Fruit fly (Drosophila melanogaster) whole organism, prepupa: ENCODE measurements around the gene CG17440.

Experiments used
- Blimp-1 ChIP-seq: fragments of 200-800 bp; sonication (Bioruptor generic); optimal IDR thresholded peaks from 3 replicates; lab custom pipeline; 2017; ENCODE audit warnings: missing biosample characterization, missing genetic modification characterization, mild to moderate bottlenecking, moderate library complexity, missing genetic modification reagents
- CG10631 ChIP-seq: fragments of 200-800 bp; sonication (Bioruptor generic); optimal IDR thresholded peaks from 2 replicates; lab custom pipeline; 2016; ENCODE audit warnings: missing biosample characterization, missing genetic modification characterization
- CG11762 ChIP-seq: fragments of 200-800 bp; sonication (Bioruptor generic); optimal IDR thresholded peaks from 3 replicates; lab custom pipeline; 2016; ENCODE audit warnings: missing biosample characterization, missing genetic modification characterization; ENCODE audit not compliant: insufficient read depth
- CG11902 ChIP-seq: fragments of 200-800 bp; sonication (Bioruptor generic); optimal IDR thresholded peaks from 3 replicates; lab custom pipeline; 2016; ENCODE audit warnings: missing biosample characterization, missing genetic modification characterization
- CG15336 ChIP-seq: fragments of 200-800 bp; sonication (Bioruptor generic); IDR thresholded peaks from 2 replicates; pipeline ENCODE4 v1.3.6; 2022; ENCODE audit warnings: missing biosample characterization, missing genetic modification characterization
- CG1621 ChIP-seq: fragments of 200-800 bp; sonication (Bioruptor generic); optimal IDR thresholded peaks from 3 replicates; lab custom pipeline; 2018; ENCODE audit warnings: missing biosample characterization, mild to moderate bottlenecking, missing genetic modification characterization
- CG16779 ChIP-seq: fragments of 200-800 bp; sonication (Bioruptor generic); optimal IDR thresholded peaks from 3 replicates; lab custom pipeline; 2017; ENCODE audit warnings: missing biosample characterization, mild to moderate bottlenecking, missing genetic modification characterization
- CG31627 ChIP-seq: fragments of 200-800 bp; sonication (Bioruptor generic); optimal IDR thresholded peaks from 3 replicates; lab custom pipeline; 2016; ENCODE audit warnings: missing biosample characterization, missing genetic modification characterization
- CG32006 ChIP-seq: fragments of 200-800 bp; sonication (Bioruptor generic); optimal IDR thresholded peaks from 3 replicates; lab custom pipeline; 2017; ENCODE audit warnings: missing biosample characterization, mild to moderate bottlenecking, missing genetic modification characterization
- CG34406 ChIP-seq: fragments of 200-800 bp; sonication (Bioruptor generic); optimal IDR thresholded peaks from 3 replicates; lab custom pipeline; 2016; ENCODE audit warnings: missing biosample characterization, missing genetic modification characterization
- CG3919 ChIP-seq: fragments of 200-800 bp; sonication (Bioruptor generic); optimal IDR thresholded peaks from 3 replicates; lab custom pipeline; 2016; ENCODE audit warnings: missing biosample characterization, missing genetic modification characterization
- CG4318 ChIP-seq: fragments of 200-800 bp; sonication (Bioruptor generic); optimal IDR thresholded peaks from 3 replicates; lab custom pipeline; 2017; ENCODE audit warnings: missing biosample characterization, mild to moderate bottlenecking, missing genetic modification characterization
- CG6163 ChIP-seq: fragments of 200-800 bp; sonication (Bioruptor generic); IDR thresholded peaks from 3 replicates; pipeline ENCODE4 v1.3.6; 2022; ENCODE audit warnings: missing biosample characterization, missing genetic modification characterization
- CG6792 ChIP-seq: fragments of 200-800 bp; sonication (Bioruptor generic); optimal IDR thresholded peaks from 3 replicates; lab custom pipeline; 2016; ENCODE audit warnings: missing biosample characterization, missing genetic modification characterization
- CG6808 ChIP-seq: fragments of 200-800 bp; sonication (Bioruptor generic); optimal IDR thresholded peaks from 3 replicates; lab custom pipeline; 2017; ENCODE audit warnings: missing biosample characterization, missing genetic modification characterization, mild to moderate bottlenecking, moderate library complexity, missing genetic modification reagents
- CG6854 ChIP-seq: fragments of 200-800 bp; sonication (Bioruptor generic); optimal IDR thresholded peaks from 2 replicates; lab custom pipeline; 2017; ENCODE audit warnings: missing biosample characterization, mild to moderate bottlenecking, missing genetic modification characterization
- CG7368 ChIP-seq: fragments of 200-800 bp; sonication (Bioruptor generic); optimal IDR thresholded peaks from 3 replicates; lab custom pipeline; 2016; ENCODE audit warnings: missing biosample characterization, missing genetic modification characterization
- CG8119 ChIP-seq: fragments of 200-800 bp; sonication (Bioruptor generic); IDR thresholded peaks from 3 replicates; pipeline ENCODE4 v1.3.6; 2022; ENCODE audit warnings: missing biosample characterization, missing genetic modification characterization
- CG8319 ChIP-seq: fragments of 200-800 bp; sonication (Bioruptor generic); optimal IDR thresholded peaks from 3 replicates; lab custom pipeline; 2016; ENCODE audit warnings: missing biosample characterization, missing genetic modification characterization
- CG8632 ChIP-seq: fragments of 200-800 bp; sonication (Bioruptor generic); optimal IDR thresholded peaks from 3 replicates; lab custom pipeline; 2016; ENCODE audit warnings: missing biosample characterization, missing genetic modification characterization
- CG9139 ChIP-seq: fragments of 200-800 bp; sonication (Bioruptor generic); optimal IDR thresholded peaks from 3 replicates; lab custom pipeline; 2017; ENCODE audit warnings: missing biosample characterization, mild to moderate bottlenecking, missing genetic modification characterization
- Eip78C ChIP-seq: fragments of 200-800 bp; sonication (Bioruptor generic); peaks from one replicate; lab custom pipeline; 2016; ENCODE audit warnings: missing biosample characterization, missing genetic modification characterization
- Ets21C ChIP-seq: fragments of 200-800 bp; sonication (Bioruptor generic); optimal IDR thresholded peaks from 3 replicates; lab custom pipeline; 2016; ENCODE audit warnings: missing biosample characterization, missing genetic modification characterization
- Ets96B ChIP-seq: fragments of 200-800 bp; optimal IDR thresholded peaks from 2 replicates; lab custom pipeline; 2019; ENCODE audit warnings: missing biosample characterization, mild to moderate bottlenecking, missing genetic modification characterization, moderate library complexity
- Gug ChIP-seq: fragments of 200-800 bp; sonication (Bioruptor generic); IDR thresholded peaks from 2 replicates; pipeline ENCODE4 v1.3.6; 2022; ENCODE audit warnings: missing biosample characterization, missing genetic modification characterization
- Hr38 ChIP-seq: sonication (Bioruptor generic); optimal IDR thresholded peaks from 2 replicates; lab custom pipeline; 2016; ENCODE audit warnings: missing biosample characterization, missing genetic modification characterization
- Hr39 ChIP-seq: fragments of 200-800 bp; sonication (Bioruptor generic); optimal IDR thresholded peaks from 2 replicates; lab custom pipeline; 2016; ENCODE audit warnings: missing biosample characterization, missing genetic modification characterization
- Met ChIP-seq: fragments of 200-800 bp; sonication (Bioruptor generic); optimal IDR thresholded peaks from 3 replicates; lab custom pipeline; 2016; ENCODE audit warnings: missing biosample characterization, missing genetic modification characterization
- OdsH ChIP-seq: fragments of 200-800 bp; sonication (Bioruptor generic); optimal IDR thresholded peaks from 3 replicates; lab custom pipeline; 2016; ENCODE audit warnings: missing biosample characterization, missing genetic modification characterization
- Smox ChIP-seq: fragments of 200-800 bp; sonication (Bioruptor generic); optimal IDR thresholded peaks from 3 replicates; lab custom pipeline; 2016; ENCODE audit warnings: missing biosample characterization, missing genetic modification characterization
- Sox14 ChIP-seq: fragments of 200-800 bp; sonication (Bioruptor generic); optimal IDR thresholded peaks from 3 replicates; lab custom pipeline; 2016; ENCODE audit warnings: missing biosample characterization, missing genetic modification characterization
- Sox15 ChIP-seq: fragments of 200-800 bp; sonication (Bioruptor generic); optimal IDR thresholded peaks from 3 replicates; lab custom pipeline; 2016; ENCODE audit warnings: missing biosample characterization, missing genetic modification characterization
- achi ChIP-seq: fragments of 200-800 bp; sonication (Bioruptor generic); optimal IDR thresholded peaks from 3 replicates; lab custom pipeline; 2016; ENCODE audit warnings: missing biosample characterization, missing genetic modification characterization
- acj6 ChIP-seq: fragments of 200-800 bp; sonication (Bioruptor generic); optimal IDR thresholded peaks from 3 replicates; lab custom pipeline; 2016; ENCODE audit warnings: missing biosample characterization, missing genetic modification characterization
- dac ChIP-seq: fragments of 200-800 bp; sonication (Bioruptor generic); optimal IDR thresholded peaks from 2 replicates; lab custom pipeline; 2017; ENCODE audit warnings: missing biosample characterization, mild to moderate bottlenecking, missing genetic modification characterization
- dsx ChIP-seq: fragments of 200-800 bp; optimal IDR thresholded peaks from 3 replicates; lab custom pipeline; 2019; ENCODE audit warnings: missing biosample characterization, mild to moderate bottlenecking, missing genetic modification characterization, moderate library complexity; ENCODE audit not compliant: poor library complexity, severe bottlenecking
- eg ChIP-seq: fragments of 200-800 bp; sonication (Bioruptor generic); IDR thresholded peaks from 3 replicates; pipeline ENCODE4 v1.3.6; 2022; ENCODE audit warnings: missing biosample characterization, missing genetic modification characterization
- esn ChIP-seq: fragments of 200-800 bp; sonication (Bioruptor generic); optimal IDR thresholded peaks from 2 replicates; lab custom pipeline; 2016; ENCODE audit warnings: missing biosample characterization, mild to moderate bottlenecking, missing genetic modification characterization, moderate library complexity
- fd85E ChIP-seq: fragments of 200-800 bp; sonication (Bioruptor generic); optimal IDR thresholded peaks from 3 replicates; lab custom pipeline; 2016; ENCODE audit warnings: missing biosample characterization, missing genetic modification characterization
- fkh ChIP-seq: fragments of 200-800 bp; sonication (Bioruptor generic); optimal IDR thresholded peaks from 3 replicates; lab custom pipeline; 2017; ENCODE audit warnings: missing biosample characterization, mild to moderate bottlenecking, missing genetic modification characterization, moderate library complexity
- net ChIP-seq: fragments of 200-800 bp; sonication (Bioruptor generic); optimal IDR thresholded peaks from 3 replicates; lab custom pipeline; 2016; ENCODE audit warnings: missing biosample characterization, missing genetic modification characterization
- pdm3 ChIP-seq: fragments of 200-800 bp; sonication (Bioruptor generic); optimal IDR thresholded peaks from 3 replicates; lab custom pipeline; 2016; ENCODE audit warnings: missing biosample characterization, missing genetic modification characterization
- spab ChIP-seq: fragments of 200-800 bp; sonication (Bioruptor generic); optimal IDR thresholded peaks from 2 replicates; lab custom pipeline; 2017; ENCODE audit warnings: missing biosample characterization, mild to moderate bottlenecking, missing genetic modification characterization, missing genetic modification reagents
- ss ChIP-seq, 2 experiments: fragments of 200-800 bp; sonication (Bioruptor generic); optimal IDR thresholded peaks; 2 replicates in 1 of 2; 3 replicates in 1 of 2; lab custom pipeline; 2017 to 2018; ENCODE audit warnings: mild to moderate bottlenecking in 2 of 2, missing biosample characterization in 2 of 2, missing genetic modification characterization in 2 of 2, moderate library complexity in 1 of 2
- vri ChIP-seq: fragments of 200-800 bp; sonication (Bioruptor generic); optimal IDR thresholded peaks from 3 replicates; lab custom pipeline; 2016; ENCODE audit warnings: missing biosample characterization, mild to moderate bottlenecking, missing genetic modification characterization

Gene CG17440

DNA sequence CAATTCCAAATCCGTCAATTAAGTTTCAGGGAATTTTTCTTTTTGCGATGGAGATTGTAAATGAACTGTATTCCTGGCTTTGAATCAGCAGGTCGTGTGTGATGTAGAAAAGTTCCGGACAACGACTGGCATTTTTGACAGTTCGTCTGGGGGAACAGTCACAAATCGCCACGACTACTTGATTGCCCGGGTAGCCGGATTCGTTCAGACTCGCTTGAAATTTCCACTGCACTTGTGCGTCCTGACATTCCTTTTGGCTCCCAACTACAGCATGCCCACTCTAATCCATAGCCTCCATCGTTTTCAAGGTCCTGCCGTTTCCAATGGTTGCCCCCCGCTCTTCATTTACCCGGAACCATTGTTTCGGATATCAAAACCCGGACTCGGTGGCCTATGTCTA, at the start of gene CG17440:
Gene CG17440 (minus strand): TSS at position 101 of the 400 bp plus-strand sequence.
- TF ChIP-seq CG34406 (GFP tag; lab: Kevin White, UChicago) (no peak), CG32006 (no peak), Met (GFP tag; lab: Kevin White, UChicago) (no peak), spab (GFP tag; lab: Kevin White, UChicago) (no peak), CG16779 (tag; lab: Kevin White, UChicago) (no peak), Blimp-1 (no peak), CG8119 (no peak), CG31627 (GFP tag; lab: Kevin White, UChicago) (no peak), Hr39 (GFP tag; lab: Kevin White, UChicago) (no peak), acj6 (GFP tag; lab: Kevin White, UChicago) (no peak), Smox (no peak), CG6163 (no peak), Ets96B (tag; lab: Kevin White, UChicago) (no peak), CG1621 (tag; lab: Kevin White, UChicago) (no peak), esn (GFP tag; lab: Kevin White, UChicago) (no peak), CG4318 (GFP tag; lab: Kevin White, UChicago) (no peak), CG8319 (GFP tag; lab: Kevin White, UChicago) (no peak), CG6854 (GFP tag; lab: Kevin White, UChicago) (no peak), CG6808 (GFP tag; lab: Kevin White, UChicago) (no peak), CG6792 (no peak)

- peak; percentile 71 for TF ChIP-seq Sox14 (GFP tag; lab: Kevin White, UChicago)
- TF ChIP-seq spab (GFP tag; lab: Kevin White, UChicago), result no peak
- no peak for TF ChIP-seq CG3919
- TF ChIP-seq CG32006, result no peak
- TF ChIP-seq CG6808 (GFP tag; lab: Kevin White, UChicago), result peak; percentile 100
- TF ChIP-seq CG10631 (GFP tag; lab: Kevin White, UChicago), result no peak
- no peak for TF ChIP-seq esn (GFP tag; lab: Kevin White, UChicago)
- TF ChIP-seq CG6792, result no peak
Measured at dm6 chrX:9319140-9319539, 49.4 kb upstream of the CG17440 start, which contains the start of the genes c12.1 and c12.2. Gene c12.1, minus strand, starts transcription at chrX:9319223. Gene c12.2, plus strand, starts transcription at chrX:9319359.

DNA sequence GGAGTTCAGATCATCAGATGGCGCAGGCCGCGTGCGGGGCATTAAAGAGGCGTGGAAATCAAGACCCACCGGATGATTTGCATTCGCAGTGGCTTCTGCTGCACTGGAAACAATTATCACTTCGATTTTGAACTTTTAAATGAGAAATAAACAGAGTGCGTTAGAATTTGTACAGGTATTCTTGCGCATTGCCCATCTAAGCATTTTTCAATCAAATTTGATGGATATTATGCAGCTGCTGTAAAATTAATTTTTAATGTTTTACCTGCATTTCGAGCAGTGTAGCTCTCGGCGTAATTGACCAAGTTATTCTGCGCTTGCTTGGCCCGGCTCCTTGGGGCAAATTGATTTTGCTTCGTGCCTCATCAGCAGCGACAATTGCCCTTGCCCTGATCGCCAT, 47.4 kb upstream of the CG17440 start:
- TF ChIP-seq Sox15 (GFP tag; lab: Kevin White, UChicago), result no peak
- no peak for TF ChIP-seq CG7368 (GFP tag; lab: Kevin White, UChicago)
- TF ChIP-seq CG16779 (tag; lab: Kevin White, UChicago), result no peak
- TF ChIP-seq Gug, result no peak
- no peak for TF ChIP-seq Ets21C
- TF ChIP-seq ss (GFP tag; optimal IDR thresholded peaks at IDR 0.05; lab: Kevin White, UChicago), result no peak
- TF ChIP-seq CG6163, result no peak
- TF ChIP-seq Ets96B (tag; lab: Kevin White, UChicago), result peak; percentile 18
- no peak for TF ChIP-seq net (GFP tag; lab: Kevin White, UChicago)
- TF ChIP-seq CG31627 (GFP tag; lab: Kevin White, UChicago), result peak; percentile 38
- no peak for TF ChIP-seq CG6854 (GFP tag; lab: Kevin White, UChicago)
- no peak for TF ChIP-seq CG34406 (GFP tag; lab: Kevin White, UChicago)
- TF ChIP-seq CG8632 (GFP tag; lab: Kevin White, UChicago), result no peak
- no peak for TF ChIP-seq CG10631 (GFP tag; lab: Kevin White, UChicago)
- no peak for TF ChIP-seq OdsH (GFP tag; lab: Kevin White, UChicago)
- TF ChIP-seq Smox, result peak; percentile 28
- TF ChIP-seq CG32006, result no peak
- TF ChIP-seq CG11762 (GFP tag; lab: Kevin White, UChicago), result no peak
- TF ChIP-seq fkh (GFP tag; lab: Kevin White, UChicago), result no peak
- TF ChIP-seq Sox14 (GFP tag; lab: Kevin White, UChicago), result peak; percentile 13
- TF ChIP-seq Hr38 (GFP tag; lab: Kevin White, UChicago), result no peak
- TF ChIP-seq CG6792, result no peak
- no peak for TF ChIP-seq CG9139 (GFP tag; lab: Kevin White, UChicago)
- TF ChIP-seq fd85E (GFP tag; lab: Kevin White, UChicago), result no peak
- peak; percentile 10 for TF ChIP-seq pdm3
- no peak for TF ChIP-seq eg
- TF ChIP-seq CG8319 (GFP tag; lab: Kevin White, UChicago), result no peak
- peak; percentile 72 for TF ChIP-seq Eip78C (GFP tag; lab: Kevin White, UChicago)
- no peak for TF ChIP-seq achi (GFP tag; lab: Kevin White, UChicago)
- TF ChIP-seq vri (GFP tag; lab: Kevin White, UChicago), result no peak
- peak; percentile 44 for TF ChIP-seq Hr39 (GFP tag; lab: Kevin White, UChicago)
- TF ChIP-seq CG4318 (GFP tag; lab: Kevin White, UChicago), result no peak
- no peak for TF ChIP-seq CG11902 (GFP tag; lab: Kevin White, UChicago)
- TF ChIP-seq dac (GFP tag; lab: Kevin White, UChicago), result no peak
- no peak for TF ChIP-seq dsx (GFP tag; lab: Kevin White, UChicago)
- no peak for TF ChIP-seq acj6 (GFP tag; lab: Kevin White, UChicago)
- TF ChIP-seq CG6808 (GFP tag; lab: Kevin White, UChicago), result peak; percentile 9
- no peak for TF ChIP-seq CG15336
